Fruit fly (Drosophila melanogaster): ENCODE measurements around the gene CG42266.

Gene CG42266

dm6 chr2L:16307026-16307703 lies 33.0 kb downstream of the CG42266 start, which contains the start of the genes CG5861 and Syx5 (continued):
- TF ChIP-seq ssp (GFP tag; IDR thresholded peaks at IDR 0.05) (0 out of 2 replicates have a peak, but pooled peaks have one; percentile 28), CG2120 (GFP tag; optimal IDR thresholded peaks at IDR 0.05) (peak; percentile 63), Dp (GFP tag; optimal IDR thresholded peaks at IDR 0.05) (peak; percentile 35), CTCF (GFP tag; optimal IDR thresholded peaks at IDR 0.05) (peak; percentile 25), Myb (GFP tag; optimal IDR thresholded peaks at IDR 0.05) (no peak), pnt (GFP tag; optimal IDR thresholded peaks at IDR 0.05) (no peak), CG2712 (tag; optimal IDR thresholded peaks at IDR 0.05) (peak; percentile 79), trh (GFP tag; optimal IDR thresholded peaks at IDR 0.05) (no peak), ranshi (GFP tag; IDR thresholded peaks at IDR 0.05) (peak; percentile 52; the same call in 1 of the 2 replicates), CG12071 (GFP tag; optimal IDR thresholded peaks at IDR 0.05) (no peak), lola (GFP tag; optimal IDR thresholded peaks at IDR 0.05) (peak in 1 of 3 experiments; percentile 36), CG6175 (GFP tag; IDR thresholded peaks at IDR 0.05) (no peak), CG18262 (tag; optimal IDR thresholded peaks at IDR 0.05) (peak; percentile 62), sens (GFP tag) (peak; percentile 69), tio (GFP tag; optimal IDR thresholded peaks at IDR 0.05) (no peak), exex (tag; optimal IDR thresholded peaks at IDR 0.05) (peak; percentile 63), repo (GFP tag; optimal IDR thresholded peaks at IDR 0.05) (no peak), pzg (GFP tag; optimal IDR thresholded peaks at IDR 0.05) (peak; percentile 68), CG11560 (tag; IDR thresholded peaks at IDR 0.05) (no peak), emc (GFP tag; optimal IDR thresholded peaks at IDR 0.05) (no peak), peb (GFP tag; IDR thresholded peaks at IDR 0.05) (no peak), esg (GFP tag; conservative IDR thresholded peaks at IDR 0.05) (peak; percentile 44; the same call in 1 of the 2 replicates), E2f2 (GFP tag; IDR thresholded peaks at IDR 0.05) (peak; percentile 54), ato (GFP tag; IDR thresholded peaks at IDR 0.05; ENCODE audit: partially characterized antibody) (peak; percentile 78; the same call in 1 of the 2 replicates), Sry-β (GFP tag; optimal IDR thresholded peaks at IDR 0.05) (peak; percentile 85), CG2678 (tag; optimal IDR thresholded peaks at IDR 0.05) (peak; percentile 74), bab2 (GFP tag; optimal IDR thresholded peaks at IDR 0.05) (no peak), Dbx (GFP tag; IDR thresholded peaks at IDR 0.05) (peak; percentile 67; the same call in 2 of the 3 replicates), slp2 (GFP tag; optimal IDR thresholded peaks at IDR 0.05) (no peak), yki (optimal IDR thresholded peaks at IDR 0.05) (no peak), CG16813 (GFP tag; IDR thresholded peaks at IDR 0.05; ENCODE audit: partially characterized antibody) (peak; percentile 87), Hey (tag; optimal IDR thresholded peaks at IDR 0.05) (no peak), CG16779 (GFP tag; IDR thresholded peaks at IDR 0.05) (no peak), grn (GFP tag; optimal IDR thresholded peaks at IDR 0.05) (peak; percentile 89), CG14965 (GFP tag; optimal IDR thresholded peaks at IDR 0.05; ENCODE audit: borderline replicate concordance) (no peak), zfh1 (GFP tag; IDR thresholded peaks at IDR 0.05) (peak; percentile 67; the same call in 1 of the 3 replicates), CG7357 (GFP tag; IDR thresholded peaks at IDR 0.05) (0 out of 3 replicates have a peak, but pooled peaks have one; percentile 16), zfh2 (GFP tag; optimal IDR thresholded peaks at IDR 0.05) (peak; percentile 28), row (GFP tag; IDR thresholded peaks at IDR 0.05) (peak; percentile 86), Bgb (GFP tag; IDR thresholded peaks at IDR 0.05; ENCODE audit: partially characterized antibody) (peak; percentile 83), CG4617 (GFP tag; optimal IDR thresholded peaks at IDR 0.05; ENCODE audit: borderline replicate concordance) (peak; percentile 61), Kr (GFP tag; optimal IDR thresholded peaks at IDR 0.05) (no peak), CG15696 (tag; optimal IDR thresholded peaks at IDR 0.05) (peak; percentile 27), ro (GFP tag; IDR thresholded peaks at IDR 0.05) (no peak), CoRest (tag; optimal IDR thresholded peaks at IDR 0.05) (peak; percentile 72), Doc3 (GFP tag; IDR thresholded peaks at IDR 0.05; ENCODE audit: partially characterized antibody) (peak; percentile 97), mirr (GFP tag; optimal IDR thresholded peaks at IDR 0.05) (no peak), MESR4 (GFP tag; optimal IDR thresholded peaks at IDR 0.05) (peak; percentile 66), lbe (GFP tag; optimal IDR thresholded peaks at IDR 0.05) (peak; percentile 82), CG17385 (GFP tag; optimal IDR thresholded peaks at IDR 0.05) (peak; percentile 46)

Data from whole organism, embryonic.